Worm (Caenorhabditis elegans) whole organism, early embryonic: Measurements from ENCODE around the gene abu-12.

Experiments
- ama-1 ChIP-seq: fragments of 150-350 bp; optimal IDR thresholded peaks from 2 replicates; lab custom pipeline; 2014
- hmg-4 ChIP-seq: fragments of 200-800 bp; sonication (Bioruptor generic); optimal IDR thresholded peaks from 2 replicates; lab custom pipeline; 2018; ENCODE audit warnings: mild to moderate bottlenecking, missing genetic modification characterization, missing compliant biosample characterization
- tbx-11 ChIP-seq: fragments of 200-800 bp; sonication (Bioruptor generic); IDR thresholded peaks from 2 replicates; pipeline ENCODE4 v1.3.6; 2022; ENCODE audit warnings: missing genetic modification characterization, missing compliant biosample characterization
- tra-4 ChIP-seq: sonication (generic microtip); optimal IDR thresholded peaks from 2 replicates; lab custom pipeline; 2017; ENCODE audit warnings: missing genetic modification characterization, missing compliant biosample characterization

ce11 chrX:467338-467823, 10.0 kb upstream of the abu-12 start:
- no peak for TF ChIP-seq hmg-4 (GFP tag; lab: Kevin White, UChicago)
- no peak for TF ChIP-seq ama-1 (lab: Kevin White, UChicago)
- no peak for TF ChIP-seq tra-4 (tag; lab: Kevin White, UChicago)
- TF ChIP-seq tbx-11 (GFP tag; lab: Robert Waterston, UW): no peak
